Fruit fly (Drosophila melanogaster) whole organism, embryonic: ENCODE data around the gene Grip75.

ENCODE experiments used
- Abd-B ChIP-seq: fragments of 200-800 bp; sonication (Bioruptor generic); optimal IDR thresholded peaks from 2 replicates; lab custom pipeline; 2018; ENCODE audit warnings: missing biosample characterization, mild to moderate bottlenecking, missing genetic modification characterization, moderate library complexity
- Blimp-1 ChIP-seq: fragments of 200-800 bp; sonication (Bioruptor generic); optimal IDR thresholded peaks from 3 replicates; lab custom pipeline; 2018; ENCODE audit warnings: missing biosample characterization, missing genetic modification characterization, mild to moderate bottlenecking, moderate library complexity, missing genetic modification reagents
- Bteb2 ChIP-seq: fragments of 200-800 bp; sonication (Bioruptor generic); optimal IDR thresholded peaks from 2 replicates; lab custom pipeline; 2016; ENCODE audit warnings: missing biosample characterization, missing genetic modification characterization
- CG10147 ChIP-seq: fragments of 200-800 bp; sonication (Bioruptor generic); optimal IDR thresholded peaks from 2 replicates; lab custom pipeline; 2019; ENCODE audit warnings: missing biosample characterization, mild to moderate bottlenecking, missing genetic modification characterization, moderate library complexity
- CG10209 ChIP-seq: fragments of 200-800 bp; sonication (Bioruptor generic); optimal IDR thresholded peaks from 3 replicates; lab custom pipeline; 2017; ENCODE audit warnings: missing biosample characterization, mild to moderate bottlenecking, missing genetic modification characterization, missing genetic modification reagents
- CG11560 ChIP-seq: fragments of 200-800 bp; sonication (Bioruptor generic); IDR thresholded peaks from 3 replicates; pipeline ENCODE4 v1.3.6; 2022; ENCODE audit warnings: missing biosample characterization, missing genetic modification characterization
- CG13894 ChIP-seq: fragments of 200-800 bp; sonication (Bioruptor generic); optimal IDR thresholded peaks from 3 replicates; lab custom pipeline; 2018; ENCODE audit warnings: missing biosample characterization, mild to moderate bottlenecking, missing genetic modification characterization, moderate library complexity
- CG15696 ChIP-seq: fragments of 200-800 bp; sonication (Bioruptor generic); optimal IDR thresholded peaks from 2 replicates; lab custom pipeline; 2019; ENCODE audit warnings: missing biosample characterization, mild to moderate bottlenecking, missing genetic modification characterization, moderate library complexity
- CG1603 ChIP-seq: fragments of 200-800 bp; sonication (Bioruptor generic); optimal IDR thresholded peaks from 2 replicates; lab custom pipeline; 2019; ENCODE audit warnings: missing biosample characterization, mild to moderate bottlenecking, missing genetic modification characterization, moderate library complexity
- CG17385 ChIP-seq: fragments of 200-800 bp; sonication (Bioruptor generic); optimal IDR thresholded peaks from 3 replicates; lab custom pipeline; 2018; ENCODE audit warnings: missing biosample characterization, mild to moderate bottlenecking, missing genetic modification characterization
- CG17612 ChIP-seq: fragments of 200-800 bp; sonication (Bioruptor generic); IDR thresholded peaks from 2 replicates; pipeline ENCODE4 v1.3.6; 2022; ENCODE audit warnings: missing biosample characterization, missing genetic modification characterization
- CG18599 ChIP-seq: fragments of 200-800 bp; sonication (Bioruptor generic); optimal IDR thresholded peaks from 3 replicates; lab custom pipeline; 2017; ENCODE audit warnings: missing biosample characterization, missing genetic modification characterization, mild to moderate bottlenecking, moderate library complexity, missing genetic modification reagents
- CG3065 ChIP-seq: fragments of 200-800 bp; sonication (Bioruptor generic); optimal IDR thresholded peaks from 2 replicates; lab custom pipeline; 2016; ENCODE audit warnings: missing biosample characterization, missing genetic modification characterization
- CG32532 ChIP-seq: fragments of 200-800 bp; sonication (Bioruptor generic); IDR thresholded peaks from 2 replicates; pipeline ENCODE4 v1.3.6; 2022; ENCODE audit warnings: missing biosample characterization, missing genetic modification characterization
- CG4328 ChIP-seq: fragments of 200-800 bp; sonication (Bioruptor generic); optimal IDR thresholded peaks from 3 replicates; lab custom pipeline; 2017; ENCODE audit warnings: missing biosample characterization, missing genetic modification reagents, missing genetic modification characterization
- CG6654 ChIP-seq: fragments of 200-800 bp; sonication (Bioruptor generic); optimal IDR thresholded peaks from 2 replicates; lab custom pipeline; 2017; ENCODE audit warnings: missing biosample characterization, mild to moderate bottlenecking, missing genetic modification characterization
- CG6813 ChIP-seq: fragments of 200-800 bp; sonication (Bioruptor generic); optimal IDR thresholded peaks from 2 replicates; lab custom pipeline; 2017; ENCODE audit warnings: missing biosample characterization, missing genetic modification characterization, mild to moderate bottlenecking, moderate library complexity, missing genetic modification reagents
- CG7357 ChIP-seq: fragments of 200-800 bp; sonication (Bioruptor generic); IDR thresholded peaks from 3 replicates; pipeline ENCODE4 v1.3.6; 2022; ENCODE audit warnings: missing biosample characterization, missing genetic modification characterization
- CG7745 ChIP-seq: fragments of 200-800 bp; sonication (Bioruptor generic); optimal IDR thresholded peaks from 2 replicates; lab custom pipeline; 2018; ENCODE audit warnings: missing biosample characterization, mild to moderate bottlenecking, missing genetic modification characterization, moderate library complexity
- CG7839 ChIP-seq: fragments of 200-800 bp; sonication (Bioruptor generic); optimal IDR thresholded peaks from 3 replicates; lab custom pipeline; 2018; ENCODE audit warnings: missing biosample characterization, mild to moderate bottlenecking, missing genetic modification characterization, moderate library complexity
- CG7928 ChIP-seq: fragments of 200-800 bp; sonication (Bioruptor generic); optimal IDR thresholded peaks from 2 replicates; lab custom pipeline; 2017; ENCODE audit warnings: missing biosample characterization, mild to moderate bottlenecking, missing genetic modification characterization
- Dad ChIP-seq: fragments of 200-800 bp; sonication (Bioruptor generic); optimal IDR thresholded peaks from 3 replicates; lab custom pipeline; 2016; ENCODE audit warnings: missing biosample characterization, missing genetic modification characterization
- HHEX ChIP-seq: fragments of 200-800 bp; sonication (Bioruptor generic); optimal IDR thresholded peaks from 3 replicates; lab custom pipeline; 2017; ENCODE audit warnings: missing biosample characterization, mild to moderate bottlenecking, missing genetic modification characterization, missing genetic modification reagents
- NC2α ChIP-seq: fragments of 200-800 bp; sonication (Bioruptor generic); optimal IDR thresholded peaks from 2 replicates; lab custom pipeline; 2016; ENCODE audit warnings: missing biosample characterization, missing genetic modification characterization
- Oaz ChIP-seq: fragments of 200-800 bp; sonication (Bioruptor generic); IDR thresholded peaks from 2 replicates; pipeline ENCODE4 v1.3.6; 2022; ENCODE audit warnings: missing biosample characterization, missing genetic modification characterization
- Optix ChIP-seq: fragments of 200-800 bp; sonication (Bioruptor generic); IDR thresholded peaks from 3 replicates; pipeline ENCODE4 v1.3.6; 2022; ENCODE audit warnings: missing biosample characterization, missing genetic modification characterization
- PHDP ChIP-seq: fragments of 200-800 bp; sonication (Bioruptor generic); optimal IDR thresholded peaks from 3 replicates; lab custom pipeline; 2018; ENCODE audit warnings: missing biosample characterization, mild to moderate bottlenecking, missing genetic modification characterization, moderate library complexity
- Xbp1 ChIP-seq: fragments of 200-800 bp; sonication (Bioruptor generic); optimal IDR thresholded peaks from 3 replicates; lab custom pipeline; 2016; ENCODE audit warnings: missing biosample characterization, mild to moderate bottlenecking, missing genetic modification characterization
- YL-1 ChIP-seq: fragments of 200-800 bp; sonication (Bioruptor generic); optimal IDR thresholded peaks from 3 replicates; lab custom pipeline; 2017; ENCODE audit warnings: missing biosample characterization, mild to moderate bottlenecking, missing genetic modification characterization
- btn ChIP-seq: fragments of 200-800 bp; sonication (Bioruptor generic); optimal IDR thresholded peaks from 2 replicates; lab custom pipeline; 2016; ENCODE audit warnings: missing biosample characterization, missing genetic modification characterization
- caup ChIP-seq: fragments of 200-800 bp; sonication (Bioruptor generic); optimal IDR thresholded peaks from 3 replicates; lab custom pipeline; 2017; ENCODE audit warnings: missing biosample characterization, mild to moderate bottlenecking, missing genetic modification characterization, moderate library complexity; ENCODE audit not compliant: severe bottlenecking
- dimm ChIP-seq: fragments of 200-800 bp; sonication (Bioruptor generic); IDR thresholded peaks from 2 replicates; pipeline ENCODE4 v1.3.6; 2022; ENCODE audit warnings: missing biosample characterization, missing genetic modification characterization
- fd64A ChIP-seq: fragments of 200-800 bp; sonication (Bioruptor generic); optimal IDR thresholded peaks from 3 replicates; lab custom pipeline; 2018; ENCODE audit warnings: missing biosample characterization, mild to moderate bottlenecking, missing genetic modification characterization
- fd96Cb ChIP-seq: fragments of 200-800 bp; sonication (Bioruptor generic); optimal IDR thresholded peaks from 2 replicates; lab custom pipeline; 2018; ENCODE audit warnings: missing biosample characterization, mild to moderate bottlenecking, missing genetic modification characterization, moderate library complexity
- grn ChIP-seq: fragments of 200-800 bp; sonication (Bioruptor generic); optimal IDR thresholded peaks from 3 replicates; lab custom pipeline; 2017; ENCODE audit warnings: missing biosample characterization, missing genetic modification characterization
- gsb ChIP-seq: fragments of 200-800 bp; sonication (Bioruptor generic); IDR thresholded peaks from 2 replicates; pipeline ENCODE4 v1.3.6; 2022; ENCODE audit warnings: missing biosample characterization, missing genetic modification characterization
- her ChIP-seq: fragments of 200-800 bp; sonication (Bioruptor generic); optimal IDR thresholded peaks from 2 replicates; lab custom pipeline; 2016; ENCODE audit warnings: missing biosample characterization, missing genetic modification characterization
- kah ChIP-seq: fragments of 200-800 bp; sonication (Bioruptor generic); optimal IDR thresholded peaks from 2 replicates; lab custom pipeline; 2018; ENCODE audit warnings: missing biosample characterization, mild to moderate bottlenecking, missing genetic modification characterization
- lbe ChIP-seq: fragments of 200-800 bp; sonication (Bioruptor generic); optimal IDR thresholded peaks from 2 replicates; lab custom pipeline; 2016; ENCODE audit warnings: missing biosample characterization, mild to moderate bottlenecking, missing genetic modification characterization
- lilli ChIP-seq: fragments of 200-800 bp; sonication (Bioruptor generic); optimal IDR thresholded peaks from 3 replicates; lab custom pipeline; 2016; ENCODE audit warnings: missing biosample characterization, missing genetic modification characterization
- lov ChIP-seq, 2 experiments: fragments of 200-800 bp in 1 of 2; fragments of >200 bp in 1 of 2; sonication (Bioruptor generic) in 1 of 2; IDR thresholded peaks in 1 of 2; optimal IDR thresholded peaks in 1 of 2; 2 replicates in 1 of 2; 3 replicates in 1 of 2; pipeline versions ENCODE4 v1.3.6 to Lab custom; 2017 to 2022; ENCODE audit warnings: missing biosample characterization in 1 of 2, missing genetic modification characterization in 1 of 2
- mld ChIP-seq: fragments of 200-800 bp; sonication (Bioruptor generic); IDR thresholded peaks from 3 replicates; pipeline ENCODE4 v1.3.6; 2022; ENCODE audit warnings: missing biosample characterization, missing genetic modification characterization; ENCODE audit not compliant: partially characterized antibody
- oc ChIP-seq: fragments of 200-800 bp; sonication (Bioruptor generic); optimal IDR thresholded peaks from 2 replicates; lab custom pipeline; 2018; ENCODE audit warnings: missing biosample characterization, mild to moderate bottlenecking, missing genetic modification characterization, moderate library complexity
- onecut ChIP-seq: fragments of 200-800 bp; sonication (Bioruptor generic); IDR thresholded peaks from 2 replicates; pipeline ENCODE4 v1.3.6; 2022; ENCODE audit warnings: missing biosample characterization, missing genetic modification characterization
- run ChIP-seq: fragments of 200-800 bp; sonication (Bioruptor generic); optimal IDR thresholded peaks from 3 replicates; lab custom pipeline; 2018; ENCODE audit warnings: missing biosample characterization, mild to moderate bottlenecking, missing genetic modification characterization
- sr ChIP-seq: fragments of 200-800 bp; sonication (Bioruptor generic); IDR thresholded peaks from 3 replicates; pipeline ENCODE4 v1.3.6; 2022; ENCODE audit warnings: missing biosample characterization, missing genetic modification characterization
- tll ChIP-seq, 2 experiments: fragments of 200-800 bp in 1 of 2; fragments of >200 bp in 1 of 2; sonication (Bioruptor generic) in 1 of 2; optimal IDR thresholded peaks; 2 replicates each; lab custom pipeline; 2017 to 2019; ENCODE audit warnings: missing biosample characterization in 2 of 2, missing genetic modification characterization in 2 of 2, mild to moderate bottlenecking in 1 of 2, moderate library complexity in 1 of 2
- tup ChIP-seq: fragments of 200-800 bp; sonication (Bioruptor generic); optimal IDR thresholded peaks from 2 replicates; lab custom pipeline; 2016; ENCODE audit warnings: missing biosample characterization, mild to moderate bottlenecking, missing genetic modification characterization, moderate library complexity
- zfh2 ChIP-seq: fragments of 200-800 bp; sonication (Bioruptor generic); optimal IDR thresholded peaks from 2 replicates; lab custom pipeline; 2016; ENCODE audit warnings: missing biosample characterization, missing genetic modification characterization

Gene Grip75

dm6 chr2L:10474268-10474678, 8.8 kb upstream of the Grip75 start, which contains the start of gene RluA-1 (continued):
- TF ChIP-seq CG1603 (tag; lab: Kevin White, UChicago) = peak; percentile 97
- TF ChIP-seq grn (GFP tag; lab: Kevin White, UChicago) = peak; percentile 91
- peak; percentile 99 for TF ChIP-seq CG32532 (GFP tag; lab: Robert Waterston, UW)
- TF ChIP-seq CG17385 (GFP tag; lab: Kevin White, UChicago) = peak; percentile 99
- peak; percentile 91 for TF ChIP-seq sr (GFP tag; lab: Robert Waterston, UW)
- TF ChIP-seq fd96Cb (tag; lab: Kevin White, UChicago) = peak; percentile 99
- TF ChIP-seq Optix (GFP tag; lab: Robert Waterston, UW) = peak; percentile 99
- peak; percentile 98 for TF ChIP-seq CG13894 (tag; lab: Kevin White, UChicago)
- TF ChIP-seq HHEX = peak; percentile 99
- TF ChIP-seq lilli = peak; percentile 98
- TF ChIP-seq her (GFP tag; lab: Kevin White, UChicago) = peak; percentile 83
- TF ChIP-seq Abd-B = peak; percentile 97
- peak; percentile 98 for TF ChIP-seq CG4328
- peak; percentile 92 for TF ChIP-seq CG11560 (tag; lab: Robert Waterston, UW)
- peak; percentile 94 for TF ChIP-seq CG6654 (GFP tag; lab: Kevin White, UChicago)
- peak; percentile 98 for TF ChIP-seq caup (GFP tag; lab: Kevin White, UChicago)
- TF ChIP-seq Xbp1 (GFP tag; lab: Kevin White, UChicago) = peak; percentile 99
- TF ChIP-seq CG10147 (GFP tag; lab: Kevin White, UChicago) = peak; percentile 98
- TF ChIP-seq CG7745 = peak; percentile 92
- TF ChIP-seq gsb (GFP tag; lab: Robert Waterston, UW) = peak; percentile 99
- TF ChIP-seq Oaz (GFP tag; lab: Robert Waterston, UW) = peak; percentile 97
- peak; percentile 99 for TF ChIP-seq Blimp-1
- peak; percentile 99 for TF ChIP-seq CG3065 (GFP tag; lab: Kevin White, UChicago)
- peak; percentile 97 for TF ChIP-seq CG7357 (GFP tag; lab: Robert Waterston, UW)
- TF ChIP-seq CG6813 (GFP tag; lab: Kevin White, UChicago) = peak; percentile 99
- peak; percentile 99 for TF ChIP-seq run
- TF ChIP-seq NC2α (GFP tag; lab: Kevin White, UChicago) = peak; percentile 90
- peak; percentile 89 for TF ChIP-seq btn (GFP tag; lab: Kevin White, UChicago)
- peak; percentile 97 for TF ChIP-seq YL-1
- TF ChIP-seq Dad (GFP tag; lab: Kevin White, UChicago) = peak; percentile 97
- no peak for TF ChIP-seq lov (optimal IDR thresholded peaks at IDR 0.05; lab: Kevin White, UChicago)
- TF ChIP-seq lov (GFP tag; IDR thresholded peaks at IDR 0.05; lab: Robert Waterston, UW) = peak; percentile 99
- peak; percentile 94 for TF ChIP-seq onecut (GFP tag; lab: Robert Waterston, UW)
- peak; percentile 99 for TF ChIP-seq CG17612 (GFP tag; lab: Robert Waterston, UW)
- TF ChIP-seq tup (GFP tag; lab: Kevin White, UChicago) = peak; percentile 97
- TF ChIP-seq fd64A (GFP tag; lab: Kevin White, UChicago) = peak; percentile 98
- TF ChIP-seq CG7928 (GFP tag; lab: Kevin White, UChicago) = peak; percentile 81
- peak; percentile 87 for TF ChIP-seq lbe (GFP tag; lab: Kevin White, UChicago)
- peak; percentile 100 for TF ChIP-seq oc
- peak; percentile 99 for TF ChIP-seq dimm (GFP tag; lab: Robert Waterston, UW)
- peak; percentile 99 for TF ChIP-seq CG10209 (GFP tag; lab: Kevin White, UChicago)
- TF ChIP-seq kah (GFP tag; lab: Kevin White, UChicago) = peak; percentile 98
- TF ChIP-seq CG18599 (GFP tag; lab: Kevin White, UChicago) = peak; percentile 99
- TF ChIP-seq zfh2 (GFP tag; lab: Kevin White, UChicago) = peak; percentile 85
- peak; percentile 100 for TF ChIP-seq PHDP (tag; lab: Kevin White, UChicago)
- peak in 1 of 2 experiments; percentile 85 for TF ChIP-seq tll (GFP tag; optimal IDR thresholded peaks at IDR 0.05; lab: Kevin White, UChicago)
- TF ChIP-seq CG7839 (tag; lab: Kevin White, UChicago) = peak; percentile 99
- peak; percentile 99 for TF ChIP-seq CG15696
- 0 out of 3 replicates have a peak, but pooled peaks have one; percentile 44 for TF ChIP-seq mld (GFP tag; lab: Robert Waterston, UW)
- TF ChIP-seq Bteb2 (GFP tag; lab: Kevin White, UChicago) = peak; percentile 96
